Worm (Caenorhabditis elegans) whole organism, L1 larva: ENCODE data around the gene rab-18.

ENCODE experiments used
- C04F5.9 ChIP-seq: sonication (generic microtip); optimal IDR thresholded peaks from 2 replicates; lab custom pipeline; 2016; ENCODE audit warnings: missing genetic modification characterization, missing compliant biosample characterization
- C16A3.4 ChIP-seq: fragments of 150-350 bp; optimal IDR thresholded peaks from 2 replicates; lab custom pipeline; 2014; ENCODE audit warnings: missing biosample characterization, missing genetic modification characterization
- C34B4.2 ChIP-seq: sonication (generic microtip); optimal IDR thresholded peaks from 2 replicates; lab custom pipeline; 2017; ENCODE audit warnings: mild to moderate bottlenecking, missing genetic modification characterization, missing compliant biosample characterization
- F16B12.6 ChIP-seq: fragments of 150-350 bp; optimal IDR thresholded peaks from 2 replicates; lab custom pipeline; 2014; ENCODE audit warnings: missing biosample characterization, missing genetic modification characterization
- Y116A8C.19 ChIP-seq: sonication (generic microtip); optimal IDR thresholded peaks from 2 replicates; lab custom pipeline; 2016; ENCODE audit warnings: missing compliant biosample characterization, missing genetic modification characterization, borderline replicate concordance
- aha-1 ChIP-seq: fragments of 150-350 bp; optimal IDR thresholded peaks from 2 replicates; lab custom pipeline; 2014; ENCODE audit warnings: missing biosample characterization, missing genetic modification characterization
- alr-1 ChIP-seq: fragments of 200-800 bp; sonication (Bioruptor generic); optimal IDR thresholded peaks from 2 replicates; lab custom pipeline; 2018; ENCODE audit warnings: borderline replicate concordance, mild to moderate bottlenecking, missing genetic modification characterization, missing compliant biosample characterization
- ceh-8 ChIP-seq: fragments of 200-800 bp; sonication (Bioruptor generic); optimal IDR thresholded peaks from 2 replicates; lab custom pipeline; 2018; ENCODE audit warnings: mild to moderate bottlenecking, missing genetic modification characterization, moderate library complexity, missing compliant biosample characterization
- ceh-82 ChIP-seq, 3 experiments: fragments of 150-350 bp in 1 of 3; sonication (generic microtip) in 2 of 3; optimal IDR thresholded peaks; 2 replicates each; lab custom pipeline; 2014 to 2017; ENCODE audit warnings: missing biosample characterization in 3 of 3, missing genetic modification characterization in 3 of 3
- ceh-88 ChIP-seq: fragments of 200-800 bp; sonication (Bioruptor generic); IDR thresholded peaks from 2 replicates; pipeline ENCODE4 v1.3.6; 2022; ENCODE audit warnings: missing genetic modification characterization, missing compliant biosample characterization
- ceh-90 ChIP-seq: sonication (generic microtip); optimal IDR thresholded peaks from 2 replicates; lab custom pipeline; 2016; ENCODE audit warnings: missing genetic modification characterization, missing compliant biosample characterization
- ces-1 ChIP-seq: fragments of 150-350 bp; optimal IDR thresholded peaks from 2 replicates; lab custom pipeline; 2014; ENCODE audit warnings: missing biosample characterization, missing genetic modification reagents, missing genetic modification characterization
- dpl-1 ChIP-seq, 3 experiments: fragments of 150-350 bp in 2 of 3; sonication (generic microtip) in 1 of 3; optimal IDR thresholded peaks; 2 replicates each; lab custom pipeline; 2014 to 2017; ENCODE audit warnings: missing biosample characterization in 3 of 3, missing genetic modification characterization in 3 of 3, missing genetic modification reagents in 3 of 3
- efl-1 ChIP-seq, 4 experiments: fragments of 150-350 bp; optimal IDR thresholded peaks in 3 of 4; peaks in 1 of 4; 1 replicate in 1 of 4; 2 replicates in 3 of 4; lab custom pipeline; 2014; ENCODE audit warnings: missing biosample characterization in 2 of 4, missing genetic modification characterization in 2 of 4, missing genetic modification reagents in 2 of 4
- efl-3 ChIP-seq: fragments of 200-800 bp; sonication (Bioruptor generic); optimal IDR thresholded peaks from 2 replicates; lab custom pipeline; 2018; ENCODE audit warnings: mild to moderate bottlenecking, missing genetic modification characterization, missing compliant biosample characterization
- egl-13 ChIP-seq: sonication (generic microtip); optimal IDR thresholded peaks from 2 replicates; lab custom pipeline; 2016; ENCODE audit warnings: missing genotype, missing genetic modification reagents, missing genetic modification characterization, missing compliant biosample characterization
- egl-27 ChIP-seq, 2 experiments: fragments of 150-350 bp in 1 of 2; sonication (generic microtip); optimal IDR thresholded peaks; 3 replicates each; lab custom pipeline; 2017 to 2018; ENCODE audit warnings: missing biosample characterization in 2 of 2, missing genetic modification characterization in 2 of 2, missing genetic modification reagents in 2 of 2
- elt-2 ChIP-seq: sonication (generic microtip); optimal IDR thresholded peaks from 2 replicates; lab custom pipeline; 2016; ENCODE audit warnings: missing genetic modification characterization, mild to moderate bottlenecking, inconsistent platforms, missing compliant biosample characterization, missing genetic modification reagents
- ets-5 ChIP-seq: fragments of 200-800 bp; sonication (Bioruptor generic); IDR thresholded peaks from 2 replicates; pipeline ENCODE4 v1.3.6; 2022; ENCODE audit warnings: missing genetic modification characterization, missing compliant biosample characterization
- hlh-17 ChIP-seq: fragments of 200-800 bp; sonication (Bioruptor generic); optimal IDR thresholded peaks from 2 replicates; lab custom pipeline; 2018; ENCODE audit warnings: missing genetic modification characterization, mild to moderate bottlenecking, missing compliant biosample characterization, moderate library complexity, borderline replicate concordance
- hlh-4 ChIP-seq: sonication (generic microtip); optimal IDR thresholded peaks from 2 replicates; lab custom pipeline; 2016; ENCODE audit warnings: mild to moderate bottlenecking, missing genetic modification characterization, missing compliant biosample characterization
- irx-1 ChIP-seq: sonication (generic microtip); optimal IDR thresholded peaks from 2 replicates; lab custom pipeline; 2016; ENCODE audit warnings: missing genetic modification characterization, missing compliant biosample characterization
- jun-1 ChIP-seq: fragments of 150-350 bp; optimal IDR thresholded peaks from 2 replicates; lab custom pipeline; 2014; ENCODE audit warnings: missing biosample characterization, missing genetic modification reagents, missing genetic modification characterization
- lin-39 ChIP-seq: fragments of 150-350 bp; optimal IDR thresholded peaks from 2 replicates; lab custom pipeline; 2014; ENCODE audit warnings: missing biosample characterization, missing genetic modification reagents, missing genetic modification characterization
- lir-3 ChIP-seq: sonication (generic microtip); optimal IDR thresholded peaks from 2 replicates; lab custom pipeline; 2016; ENCODE audit warnings: mild to moderate bottlenecking, missing genetic modification characterization, moderate library complexity, missing compliant biosample characterization; ENCODE audit not compliant: poor library complexity
- mab-9 ChIP-seq: fragments of 200-800 bp; sonication (Bioruptor generic); IDR thresholded peaks from 2 replicates; pipeline ENCODE4 v1.3.6; 2022; ENCODE audit warnings: missing genetic modification reagents, missing genetic modification characterization, missing compliant biosample characterization
- mep-1 ChIP-seq: fragments of 150-350 bp; optimal IDR thresholded peaks from 2 replicates; lab custom pipeline; 2014; ENCODE audit warnings: missing biosample characterization, missing genetic modification characterization
- nhr-11 ChIP-seq: fragments of 150-350 bp; optimal IDR thresholded peaks from 2 replicates; lab custom pipeline; 2014; ENCODE audit warnings: missing biosample characterization, missing genetic modification characterization
- nhr-20 ChIP-seq: sonication (generic microtip); optimal IDR thresholded peaks from 2 replicates; lab custom pipeline; 2016; ENCODE audit warnings: mild to moderate bottlenecking, missing genetic modification characterization, missing compliant biosample characterization
- nhr-237 ChIP-seq: fragments of 150-350 bp; optimal IDR thresholded peaks from 2 replicates; lab custom pipeline; 2014; ENCODE audit warnings: missing biosample characterization, missing genetic modification characterization
- nhr-28 ChIP-seq: fragments of 150-350 bp; optimal IDR thresholded peaks from 2 replicates; lab custom pipeline; 2014; ENCODE audit warnings: missing biosample characterization, missing genetic modification characterization
- nhr-77 ChIP-seq: fragments of 150-350 bp; optimal IDR thresholded peaks from 2 replicates; lab custom pipeline; 2014; ENCODE audit warnings: missing biosample characterization, missing genetic modification characterization
- nhr-85 ChIP-seq: sonication (generic microtip); peaks from one replicate; lab custom pipeline; 2016; ENCODE audit warnings: missing genetic modification characterization, inconsistent platforms, missing compliant biosample characterization
- nhr-90 ChIP-seq: sonication (generic microtip); optimal IDR thresholded peaks from 2 replicates; lab custom pipeline; 2016; ENCODE audit warnings: mild to moderate bottlenecking, missing genetic modification characterization, missing compliant biosample characterization; ENCODE audit not compliant: poor library complexity
- pag-3 ChIP-seq: sonication (generic microtip); optimal IDR thresholded peaks from 2 replicates; lab custom pipeline; 2017; ENCODE audit warnings: missing genetic modification characterization, mild to moderate bottlenecking, missing compliant biosample characterization, antibody characterized with exemption, borderline replicate concordance; ENCODE audit not compliant: insufficient read depth
- pax-3 ChIP-seq: fragments of 200-800 bp; sonication (Bioruptor generic); optimal IDR thresholded peaks from 2 replicates; lab custom pipeline; 2018; ENCODE audit warnings: mild to moderate bottlenecking, missing genetic modification characterization, moderate library complexity, missing compliant biosample characterization
- rnt-1 ChIP-seq: sonication (generic microtip); optimal IDR thresholded peaks from 2 replicates; lab custom pipeline; 2016; ENCODE audit warnings: mild to moderate bottlenecking, missing genetic modification characterization, moderate library complexity, missing compliant biosample characterization
- snu-23 ChIP-seq: sonication (generic microtip); optimal IDR thresholded peaks from 2 replicates; lab custom pipeline; 2016; ENCODE audit warnings: missing genetic modification characterization, missing compliant biosample characterization
- sup-37 ChIP-seq: fragments of 200-800 bp; sonication (Bioruptor generic); optimal IDR thresholded peaks from 2 replicates; lab custom pipeline; 2018; ENCODE audit warnings: mild to moderate bottlenecking, missing genetic modification characterization, missing compliant biosample characterization
- swsn-7 ChIP-seq: sonication (generic microtip); optimal IDR thresholded peaks from 2 replicates; lab custom pipeline; 2016; ENCODE audit warnings: missing genetic modification characterization, missing compliant biosample characterization
- tbx-2 ChIP-seq: sonication (generic microtip); optimal IDR thresholded peaks from 2 replicates; lab custom pipeline; 2016; ENCODE audit warnings: missing genetic modification characterization, missing compliant biosample characterization
- tlp-1 ChIP-seq: fragments of 150-350 bp; optimal IDR thresholded peaks from 2 replicates; lab custom pipeline; 2014; ENCODE audit warnings: missing biosample characterization, missing genetic modification characterization
- unc-62 ChIP-seq: fragments of 150-350 bp; optimal IDR thresholded peaks from 2 replicates; lab custom pipeline; 2014; ENCODE audit warnings: missing biosample characterization, missing genetic modification reagents, missing genetic modification characterization
- unc-86 ChIP-seq: sonication (generic microtip); optimal IDR thresholded peaks from 2 replicates; lab custom pipeline; 2016; ENCODE audit warnings: missing genetic modification characterization, missing compliant biosample characterization
- vab-15 ChIP-seq: sonication (generic microtip); optimal IDR thresholded peaks from 2 replicates; lab custom pipeline; 2017; ENCODE audit warnings: missing genotype, mild to moderate bottlenecking, missing genetic modification characterization, missing compliant biosample characterization
- zip-4 ChIP-seq: fragments of 200-800 bp; sonication (Bioruptor generic); optimal IDR thresholded peaks from 2 replicates; lab custom pipeline; 2018; ENCODE audit warnings: mild to moderate bottlenecking, missing genetic modification characterization, moderate library complexity, missing compliant biosample characterization
- ztf-4 ChIP-seq: fragments of 150-350 bp; optimal IDR thresholded peaks from 2 replicates; lab custom pipeline; 2014; ENCODE audit warnings: missing biosample characterization, missing genetic modification characterization

The rab-18 gene

DNA sequence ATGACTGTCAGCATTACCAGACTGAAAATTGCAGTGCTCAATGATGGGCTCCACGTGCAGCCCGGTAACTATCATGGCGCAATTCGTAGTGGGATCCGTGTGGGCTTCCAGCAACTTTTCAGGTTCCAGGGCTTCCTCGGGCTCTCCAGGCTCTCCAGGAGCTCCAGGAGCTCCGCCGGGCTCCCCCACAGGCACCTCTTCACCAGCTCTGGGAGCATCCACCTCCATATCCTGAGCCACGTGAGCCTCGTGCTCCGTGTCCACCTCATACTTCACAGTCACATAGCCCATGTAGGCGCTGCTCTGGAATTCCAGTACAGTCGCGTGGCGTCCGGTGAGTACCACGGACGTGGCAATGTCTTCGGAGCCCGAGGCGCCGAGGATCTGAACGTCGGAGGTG is 28.7 kb downstream of the rab-18 start:
- no peak for TF ChIP-seq efl-3 (GFP tag; lab: Kevin White, UChicago)

DNA sequence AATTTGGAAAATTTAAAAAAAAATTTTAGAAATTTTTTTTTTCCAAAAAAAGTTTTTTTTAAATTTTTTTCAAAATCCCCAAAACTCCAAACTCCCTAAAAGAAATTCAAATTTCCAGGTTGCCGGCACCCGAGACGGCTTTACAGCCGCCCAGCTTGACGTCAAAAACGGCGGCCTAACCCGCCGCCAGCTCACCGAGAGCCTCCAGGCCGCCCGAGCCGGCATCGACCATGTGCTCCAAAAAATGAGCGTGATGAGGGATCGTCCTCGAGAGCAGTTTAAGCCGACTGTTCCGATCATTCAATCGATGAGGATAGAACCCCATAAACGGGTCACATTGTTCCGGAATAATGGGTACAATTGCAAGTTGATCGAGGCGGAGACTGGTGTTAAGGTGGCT is 36.8 kb downstream of the rab-18 start:
- no peak for TF ChIP-seq C34B4.2 (tag; lab: Kevin White, UChicago)
- TF ChIP-seq egl-13, result no peak
- no peak for TF ChIP-seq ceh-82 (tag; optimal IDR thresholded peaks at IDR 0.05; lab: Kevin White, UChicago)
- TF ChIP-seq ztf-4 (tag; lab: Kevin White, UChicago), result no peak
- no peak for TF ChIP-seq efl-1 (optimal IDR thresholded peaks at IDR 0.05; lab: Kevin White, UChicago)
- no peak for TF ChIP-seq efl-1 (GFP tag; optimal IDR thresholded peaks at IDR 0.05 in 1 of 2; lab: Kevin White, UChicago)
- no peak for TF ChIP-seq nhr-237 (tag; lab: Kevin White, UChicago)
- no peak for TF ChIP-seq nhr-90 (tag; lab: Kevin White, UChicago)
- TF ChIP-seq nhr-28 (tag; lab: Kevin White, UChicago), result no peak
- no peak for TF ChIP-seq hlh-17
- no peak for TF ChIP-seq swsn-7
- TF ChIP-seq mab-9, result no peak
- no peak for TF ChIP-seq aha-1 (tag; lab: Kevin White, UChicago)
- TF ChIP-seq hlh-4 (tag; lab: Kevin White, UChicago), result no peak
- no peak for TF ChIP-seq sup-37 (GFP tag; lab: Kevin White, UChicago)
- TF ChIP-seq lir-3, result no peak
- TF ChIP-seq ces-1 (GFP tag; lab: Kevin White, UChicago), result no peak
- TF ChIP-seq, all 84 proteins: peak for 0

DNA sequence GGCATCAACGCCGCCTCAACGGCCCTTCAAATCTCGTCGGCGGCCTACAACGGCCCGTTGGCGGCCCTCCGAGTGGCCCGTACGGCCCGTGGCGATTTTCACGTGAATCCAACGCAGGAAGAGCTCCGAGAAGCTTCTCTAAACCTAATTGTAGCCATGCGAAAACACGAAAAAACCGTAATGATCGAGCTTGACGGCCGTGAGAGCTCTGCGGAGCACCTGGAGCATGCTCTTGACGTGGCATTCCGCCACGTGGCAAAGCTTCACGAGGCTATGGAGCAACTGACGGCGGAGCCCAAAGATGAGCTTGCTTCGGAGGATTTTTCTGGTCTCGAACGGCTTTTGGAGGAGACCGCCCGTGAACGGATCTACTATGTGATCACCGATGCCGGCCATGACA is 40.5 kb downstream of the rab-18 start:
- TF ChIP-seq unc-62 (GFP tag; lab: Kevin White, UChicago), result no peak
- TF ChIP-seq vab-15 (tag; lab: Kevin White, UChicago), result no peak
- no peak for TF ChIP-seq pag-3 (tag; lab: Kevin White, UChicago)
- TF ChIP-seq irx-1 (tag; lab: Kevin White, UChicago), result no peak
- TF ChIP-seq elt-2 (tag; lab: Kevin White, UChicago), result no peak

ce11 chrIII:1037173-1037572 is 43.4 kb downstream of the rab-18 start, which contains the start of the genes chin-1 and BE0003N10.1:
TSS of gene chin-1 (minus strand) at chrIII:1037212.
TSS of gene BE0003N10.1 (plus strand) at chrIII:1037492.
- TF ChIP-seq ceh-8 (GFP tag; lab: Kevin White, UChicago) (no peak), lir-3 (no peak), ceh-88 (GFP tag; lab: Robert Waterston, UW) (no peak), dpl-1 (GFP tag; optimal IDR thresholded peaks at IDR 0.05; lab: Kevin White, UChicago) (peak; percentile 47 to 74 (median 69)), nhr-20 (tag; lab: Kevin White, UChicago) (peak; percentile 26), elt-2 (tag; lab: Kevin White, UChicago) (no peak), tbx-2 (peak; percentile 54), C16A3.4 (tag; lab: Kevin White, UChicago) (peak; percentile 12), jun-1 (no peak), ces-1 (GFP tag; lab: Kevin White, UChicago) (no peak), Y116A8C.19 (tag; lab: Kevin White, UChicago) (no peak), ceh-90 (tag; lab: Kevin White, UChicago) (no peak), alr-1 (tag; lab: Kevin White, UChicago) (no peak), rnt-1 (peak; percentile 67), unc-62 (GFP tag; lab: Kevin White, UChicago) (no peak), unc-86 (no peak), nhr-11 (tag; lab: Kevin White, UChicago) (no peak), tlp-1 (no peak), pax-3 (tag; lab: Kevin White, UChicago) (no peak), lin-39 (tag; lab: Kevin White, UChicago) (peak; percentile 85), nhr-90 (tag; lab: Kevin White, UChicago) (peak; percentile 42), egl-27 (tag; optimal IDR thresholded peaks at IDR 0.05; lab: Kevin White, UChicago) (no peak), ets-5 (GFP tag; lab: Robert Waterston, UW) (no peak), nhr-77 (tag; lab: Kevin White, UChicago) (no peak), nhr-85 (peak; percentile 82), mep-1 (tag; lab: Kevin White, UChicago) (peak; percentile 85), C04F5.9 (peak; percentile 27), F16B12.6 (tag; lab: Kevin White, UChicago) (peak; percentile 42), zip-4 (GFP tag; lab: Kevin White, UChicago) (no peak), snu-23 (GFP tag; lab: Kevin White, UChicago) (peak; percentile 65)
